Fruit fly (Drosophila melanogaster) whole organism, embryonic: ENCODE results near the gene Uck.

ENCODE experiments used
- Antp ChIP-seq: fragments of 200-800 bp; sonication (Bioruptor generic); optimal IDR thresholded peaks from 3 replicates; lab custom pipeline; 2016; ENCODE audit warnings: missing biosample characterization, missing genetic modification characterization
- Bteb2 ChIP-seq: fragments of 200-800 bp; sonication (Bioruptor generic); optimal IDR thresholded peaks from 2 replicates; lab custom pipeline; 2016; ENCODE audit warnings: missing biosample characterization, missing genetic modification characterization
- Usf ChIP-seq: fragments of 200-800 bp; sonication (Bioruptor generic); optimal IDR thresholded peaks from 2 replicates; lab custom pipeline; 2017; ENCODE audit warnings: missing genotype, missing biosample characterization, missing genetic modification characterization

dm6 chr3R:24333182-24333808, 43.3 kb downstream of the Uck start, which contains the start of the genes Rrp5 and Dis3:
- no peak for TF ChIP-seq Bteb2
- no peak for TF ChIP-seq Antp (GFP tag; lab: Kevin White, UChicago)
- TF ChIP-seq Usf (GFP tag; lab: Kevin White, UChicago) = no peak
